Worm (Caenorhabditis elegans) whole organism, L4/young adult: ENCODE measurements around the gene fbxb-53.

ENCODE experiments used
- W03F9.2 ChIP-seq: fragments of 150-350 bp; optimal IDR thresholded peaks from 2 replicates; lab custom pipeline; 2014; ENCODE audit warnings: missing biosample characterization, missing genetic modification characterization
- dao-5 ChIP-seq: sonication (generic microtip); optimal IDR thresholded peaks from 2 replicates; lab custom pipeline; 2016; ENCODE audit warnings: missing genotype, missing genetic modification characterization, moderate library complexity, missing compliant biosample characterization
- him-1 ChIP-seq: sonication (generic microtip); optimal IDR thresholded peaks from 2 replicates; lab custom pipeline; 2016; ENCODE audit warnings: missing genotype, missing genetic modification reagents, missing genetic modification characterization, missing compliant biosample characterization

- no peak for TF ChIP-seq dao-5 (tag; lab: Kevin White, UChicago)
- no peak for TF ChIP-seq him-1 (tag; lab: Kevin White, UChicago)
- TF ChIP-seq W03F9.2 (tag; lab: Kevin White, UChicago) = no peak
Observed at ce11 chrII:1763072-1763471, 6.4 kb downstream of the fbxb-53 start, which contains the start of gene math-28.
